Fruit fly (Drosophila melanogaster) whole organism, embryonic: Measurements from ENCODE around the gene Lamtor3.

Experiments used
- Antp ChIP-seq: fragments of 200-800 bp; sonication (Bioruptor generic); optimal IDR thresholded peaks from 3 replicates; lab custom pipeline; 2016; ENCODE audit warnings: missing biosample characterization, missing genetic modification characterization
- Atf3 ChIP-seq: fragments of 200-800 bp; sonication (Bioruptor generic); optimal IDR thresholded peaks from 3 replicates; lab custom pipeline; 2016; ENCODE audit warnings: missing biosample characterization, missing genetic modification characterization
- Atf6 ChIP-seq: fragments of 200-800 bp; sonication (Bioruptor generic); IDR thresholded peaks from 2 replicates; pipeline ENCODE4 v1.3.6; 2022; ENCODE audit warnings: missing biosample characterization, missing genetic modification characterization
- CG10431 ChIP-seq: fragments of 200-800 bp; sonication (Bioruptor generic); optimal IDR thresholded peaks from 3 replicates; lab custom pipeline; 2018; ENCODE audit warnings: missing biosample characterization, mild to moderate bottlenecking, missing genetic modification characterization
- CG11247 ChIP-seq: fragments of 200-800 bp; sonication (Bioruptor generic); IDR thresholded peaks from 2 replicates; pipeline ENCODE4 v1.3.6; 2022; ENCODE audit warnings: missing biosample characterization, missing genetic modification characterization
- CG11695 ChIP-seq: fragments of 200-800 bp; sonication (Bioruptor generic); IDR thresholded peaks from 3 replicates; pipeline ENCODE4 v1.3.6; 2022; ENCODE audit warnings: missing biosample characterization, missing genetic modification characterization
- CG12769 ChIP-seq: fragments of 200-800 bp; sonication (Bioruptor generic); optimal IDR thresholded peaks from 2 replicates; lab custom pipeline; 2019; ENCODE audit warnings: missing biosample characterization, mild to moderate bottlenecking, missing genetic modification characterization, moderate library complexity
- CG1603 ChIP-seq: fragments of 200-800 bp; sonication (Bioruptor generic); optimal IDR thresholded peaks from 2 replicates; lab custom pipeline; 2019; ENCODE audit warnings: missing biosample characterization, mild to moderate bottlenecking, missing genetic modification characterization, moderate library complexity
- CG16863 ChIP-seq: fragments of 200-800 bp; sonication (Bioruptor generic); optimal IDR thresholded peaks from 3 replicates; lab custom pipeline; 2016; ENCODE audit warnings: missing biosample characterization, missing genetic modification characterization
- CG17612 ChIP-seq: fragments of 200-800 bp; sonication (Bioruptor generic); IDR thresholded peaks from 2 replicates; pipeline ENCODE4 v1.3.6; 2022; ENCODE audit warnings: missing biosample characterization, missing genetic modification characterization
- CG32767 ChIP-seq: fragments of 200-800 bp; sonication (Bioruptor generic); IDR thresholded peaks from 2 replicates; pipeline ENCODE4 v1.3.6; 2022; ENCODE audit warnings: missing biosample characterization, missing genetic modification characterization
- CG33213 ChIP-seq: fragments of 200-800 bp; sonication (Bioruptor generic); optimal IDR thresholded peaks from 3 replicates; lab custom pipeline; 2016; ENCODE audit warnings: missing biosample characterization, missing genetic modification characterization
- CG3407 ChIP-seq: fragments of 200-800 bp; sonication (Bioruptor generic); optimal IDR thresholded peaks from 2 replicates; lab custom pipeline; 2018; ENCODE audit warnings: missing biosample characterization, mild to moderate bottlenecking, missing genetic modification characterization
- CG34224 ChIP-seq: fragments of 200-800 bp; sonication (Bioruptor generic); IDR thresholded peaks from 3 replicates; pipeline ENCODE4 v1.3.6; 2022; ENCODE audit warnings: missing biosample characterization, missing genetic modification characterization; ENCODE audit not compliant: partially characterized antibody
- CG3847 ChIP-seq: fragments of 200-800 bp; sonication (Bioruptor generic); IDR thresholded peaks from 2 replicates; pipeline ENCODE4 v1.3.6; 2022; ENCODE audit warnings: missing biosample characterization, missing genetic modification characterization
- CG4404 ChIP-seq: fragments of 200-800 bp; sonication (Bioruptor generic); IDR thresholded peaks from 2 replicates; pipeline ENCODE4 v1.3.6; 2022; ENCODE audit warnings: missing biosample characterization, missing genetic modification characterization
- CG4820 ChIP-seq: fragments of 200-800 bp; sonication (Bioruptor generic); optimal IDR thresholded peaks from 3 replicates; lab custom pipeline; 2016; ENCODE audit warnings: missing biosample characterization, missing genetic modification characterization
- CG4854 ChIP-seq: fragments of 200-800 bp; sonication (Bioruptor generic); optimal IDR thresholded peaks from 2 replicates; lab custom pipeline; 2016; ENCODE audit warnings: missing biosample characterization, missing genetic modification characterization, inconsistent platforms
- CG6765 ChIP-seq: fragments of 200-800 bp; sonication (Bioruptor generic); optimal IDR thresholded peaks from 3 replicates; lab custom pipeline; 2017; ENCODE audit warnings: missing biosample characterization, mild to moderate bottlenecking, missing genetic modification characterization
- CG8359 ChIP-seq: fragments of 200-800 bp; sonication (Bioruptor generic); optimal IDR thresholded peaks from 2 replicates; lab custom pipeline; 2017; ENCODE audit warnings: missing biosample characterization, mild to moderate bottlenecking, missing genetic modification characterization, borderline replicate concordance
- CG8765 ChIP-seq: fragments of 200-800 bp; sonication (Bioruptor generic); IDR thresholded peaks from 2 replicates; pipeline ENCODE4 v1.3.6; 2022; ENCODE audit warnings: missing biosample characterization, missing genetic modification characterization
- CTCF ChIP-seq: fragments of 200-800 bp; sonication (Bioruptor generic); optimal IDR thresholded peaks from 2 replicates; lab custom pipeline; 2017; ENCODE audit warnings: missing biosample characterization, mild to moderate bottlenecking, missing genetic modification characterization, moderate library complexity
- Chrac-16 ChIP-seq: fragments of 200-800 bp; sonication (Bioruptor generic); optimal IDR thresholded peaks from 3 replicates; lab custom pipeline; 2016; ENCODE audit warnings: missing biosample characterization, missing genetic modification characterization
- Deaf1 ChIP-seq: fragments of 200-800 bp; optimal IDR thresholded peaks from 3 replicates; lab custom pipeline; 2019; ENCODE audit warnings: missing biosample characterization, mild to moderate bottlenecking, missing genetic modification characterization, moderate library complexity
- Dek ChIP-seq: fragments of 200-800 bp; sonication (Bioruptor generic); optimal IDR thresholded peaks from 3 replicates; lab custom pipeline; 2019; ENCODE audit warnings: missing biosample characterization, mild to moderate bottlenecking, missing genetic modification characterization, moderate library complexity
- Drgx ChIP-seq: fragments of 200-800 bp; sonication (Bioruptor generic); IDR thresholded peaks from 2 replicates; pipeline ENCODE4 v1.3.6; 2022; ENCODE audit warnings: missing biosample characterization, missing genetic modification characterization
- Fer3 ChIP-seq: fragments of 200-800 bp; sonication (Bioruptor generic); optimal IDR thresholded peaks from 2 replicates; lab custom pipeline; 2018; ENCODE audit warnings: missing biosample characterization, mild to moderate bottlenecking, missing genetic modification characterization, moderate library complexity
- HLH3B ChIP-seq: fragments of 200-800 bp; sonication (Bioruptor generic); IDR thresholded peaks from 2 replicates; pipeline ENCODE4 v1.3.6; 2022; ENCODE audit warnings: missing biosample characterization, missing genetic modification characterization
- Hand ChIP-seq: fragments of 200-800 bp; sonication (Bioruptor generic); optimal IDR thresholded peaks from 2 replicates; lab custom pipeline; 2017; ENCODE audit warnings: mild to moderate bottlenecking, missing biosample characterization, missing genetic modification reagents, missing genetic modification characterization
- HmgD ChIP-seq: fragments of 200-800 bp; sonication (Bioruptor generic); optimal IDR thresholded peaks from 3 replicates; lab custom pipeline; 2016; ENCODE audit warnings: missing biosample characterization, missing genetic modification characterization
- Hr3 ChIP-seq: fragments of 200-800 bp; sonication (Bioruptor generic); optimal IDR thresholded peaks from 3 replicates; lab custom pipeline; 2016; ENCODE audit warnings: missing biosample characterization, missing genetic modification characterization
- Hr78 ChIP-seq, 2 experiments: fragments of 200-800 bp in 1 of 2; fragments of >200 bp in 1 of 2; sonication (Bioruptor generic) in 1 of 2; optimal IDR thresholded peaks; 2 replicates each; lab custom pipeline; 2017 to 2019; ENCODE audit warnings: missing biosample characterization in 2 of 2, missing genetic modification characterization in 2 of 2, mild to moderate bottlenecking in 1 of 2, moderate library complexity in 1 of 2
- MTF-1 ChIP-seq: fragments of 200-800 bp; sonication (Bioruptor generic); optimal IDR thresholded peaks from 2 replicates; lab custom pipeline; 2018; ENCODE audit warnings: missing biosample characterization, mild to moderate bottlenecking, missing genetic modification characterization, borderline replicate concordance
- Nf-YC ChIP-seq: fragments of 200-800 bp; optimal IDR thresholded peaks from 3 replicates; lab custom pipeline; 2019; ENCODE audit warnings: missing biosample characterization, mild to moderate bottlenecking, missing genetic modification characterization, moderate library complexity
- Rfx ChIP-seq: fragments of 200-800 bp; sonication (Bioruptor generic); IDR thresholded peaks from 2 replicates; pipeline ENCODE4 v1.3.6; 2022; ENCODE audit warnings: missing biosample characterization, missing genetic modification characterization
- Taf1 ChIP-seq: fragments of 200-800 bp; sonication (Bioruptor generic); IDR thresholded peaks from 2 replicates; pipeline ENCODE4 v1.3.6; 2022; ENCODE audit warnings: missing biosample characterization, missing genetic modification characterization
- Vsx1 ChIP-seq: fragments of 200-800 bp; sonication (Bioruptor generic); optimal IDR thresholded peaks from 2 replicates; lab custom pipeline; 2017; ENCODE audit warnings: missing biosample characterization, mild to moderate bottlenecking, missing genetic modification characterization, missing genetic modification reagents
- ash1 ChIP-seq: fragments of 200-800 bp; sonication (Bioruptor generic); optimal IDR thresholded peaks from 2 replicates; lab custom pipeline; 2018; ENCODE audit warnings: missing biosample characterization, mild to moderate bottlenecking, missing genetic modification characterization
- bbx ChIP-seq: fragments of 200-800 bp; sonication (Bioruptor generic); IDR thresholded peaks from 2 replicates; pipeline ENCODE4 v1.3.6; 2022; ENCODE audit warnings: missing biosample characterization, missing genetic modification characterization; ENCODE audit not compliant: partially characterized antibody
- bsh ChIP-seq, 2 experiments: fragments of 200-800 bp; sonication (Bioruptor generic); optimal IDR thresholded peaks; 2 replicates each; lab custom pipeline; 2017 to 2018; ENCODE audit warnings: mild to moderate bottlenecking in 2 of 2, missing biosample characterization in 2 of 2, missing genetic modification characterization in 2 of 2, moderate library complexity in 1 of 2
- jumu ChIP-seq: fragments of 200-800 bp; sonication (Bioruptor generic); optimal IDR thresholded peaks from 3 replicates; lab custom pipeline; 2016; ENCODE audit warnings: missing biosample characterization, missing genetic modification characterization
- ken ChIP-seq: fragments of 200-800 bp; sonication (Bioruptor generic); IDR thresholded peaks from 3 replicates; pipeline ENCODE4 v1.3.6; 2022; ENCODE audit warnings: missing biosample characterization, missing genetic modification characterization
- knrl ChIP-seq: fragments of 200-800 bp; sonication (Bioruptor generic); IDR thresholded peaks from 3 replicates; pipeline ENCODE4 v1.3.6; 2022; ENCODE audit warnings: missing biosample characterization, missing genetic modification characterization; ENCODE audit not compliant: partially characterized antibody
- lbe ChIP-seq: fragments of 200-800 bp; sonication (Bioruptor generic); optimal IDR thresholded peaks from 2 replicates; lab custom pipeline; 2016; ENCODE audit warnings: missing biosample characterization, mild to moderate bottlenecking, missing genetic modification characterization
- psq ChIP-seq: fragments of 200-800 bp; sonication (Bioruptor generic); optimal IDR thresholded peaks from 2 replicates; lab custom pipeline; 2017; ENCODE audit warnings: missing biosample characterization, missing genetic modification characterization
- ranshi ChIP-seq: fragments of 200-800 bp; sonication (Bioruptor generic); IDR thresholded peaks from 2 replicates; pipeline ENCODE4 v1.3.6; 2022; ENCODE audit warnings: missing biosample characterization, missing genetic modification characterization
- sd ChIP-seq: fragments of 200-800 bp; sonication (Bioruptor generic); optimal IDR thresholded peaks from 3 replicates; lab custom pipeline; 2018; ENCODE audit warnings: missing biosample characterization, mild to moderate bottlenecking, missing genetic modification characterization, moderate library complexity
- slp2 ChIP-seq: fragments of 200-800 bp; sonication (Bioruptor generic); optimal IDR thresholded peaks from 2 replicates; lab custom pipeline; 2016; ENCODE audit warnings: missing biosample characterization, missing genetic modification characterization
- stc ChIP-seq: fragments of 200-800 bp; sonication (Bioruptor generic); IDR thresholded peaks from 2 replicates; pipeline ENCODE4 v1.3.6; 2022; ENCODE audit warnings: missing biosample characterization, missing genetic modification characterization
- yki ChIP-seq: fragments of >200 bp; optimal IDR thresholded peaks from 3 replicates; lab custom pipeline; 2018
- z ChIP-seq: fragments of 200-800 bp; sonication (Bioruptor generic); IDR thresholded peaks from 3 replicates; pipeline ENCODE4 v1.3.6; 2022; ENCODE audit warnings: missing biosample characterization, missing genetic modification characterization

Lamtor3 gene

DNA sequence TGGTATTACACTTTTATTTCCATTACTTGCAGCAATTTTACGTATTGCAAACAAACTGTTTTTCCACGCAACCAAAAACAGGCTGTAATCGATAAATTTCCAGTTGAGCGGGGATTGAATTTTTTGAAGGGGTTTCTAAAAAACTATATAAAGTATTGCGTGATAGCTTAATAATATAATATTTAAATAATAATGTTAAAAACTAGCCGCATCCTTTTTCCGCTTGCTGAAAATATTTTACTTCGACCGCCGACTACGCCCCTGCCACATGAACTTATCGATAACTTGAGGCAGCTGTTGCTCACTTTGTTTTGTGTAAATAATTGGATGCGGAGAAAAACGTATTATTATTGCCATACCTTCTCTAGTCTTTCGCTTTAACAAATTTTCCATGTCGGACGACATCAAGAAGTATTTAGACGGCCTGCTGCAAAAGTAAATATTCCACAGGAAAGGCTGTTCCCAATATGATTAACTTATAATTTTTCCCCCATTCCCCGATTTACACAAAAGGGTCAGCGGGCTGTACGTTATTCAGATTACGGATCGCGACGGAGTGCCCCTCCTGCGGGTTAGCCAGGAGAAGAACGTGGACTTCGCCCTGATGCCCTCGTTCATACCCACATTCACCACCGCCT lies at the start of gene Lamtor3, which contains the start of gene fws (continued):
- no peak for TF ChIP-seq bbx (GFP tag; lab: Robert Waterston, UW)
- TF ChIP-seq Taf1 (GFP tag; lab: Robert Waterston, UW): peak; percentile 99
- TF ChIP-seq Fer3 (tag; lab: Kevin White, UChicago): peak; percentile 99
- peak; percentile 77 for TF ChIP-seq Deaf1 (tag; lab: Kevin White, UChicago)
- TF ChIP-seq knrl (GFP tag; lab: Robert Waterston, UW): 0 out of 3 replicates have a peak, but pooled peaks have one; percentile 32
- peak; percentile 79 for TF ChIP-seq Atf3 (GFP tag; lab: Kevin White, UChicago)
- peak; percentile 68 for TF ChIP-seq Nf-YC (tag; lab: Kevin White, UChicago)
- peak; percentile 99 for TF ChIP-seq HLH3B (GFP tag; lab: Robert Waterston, UW)
- TF ChIP-seq CG16863 (GFP tag; lab: Kevin White, UChicago): peak; percentile 80
- TF ChIP-seq slp2 (GFP tag; lab: Kevin White, UChicago): peak; percentile 85
- TF ChIP-seq Drgx (GFP tag; lab: Robert Waterston, UW): peak; percentile 100
- peak; percentile 95 for TF ChIP-seq CG4820 (GFP tag; lab: Kevin White, UChicago)
- peak; percentile 99 for TF ChIP-seq Hr3
- TF ChIP-seq CG3847 (GFP tag; lab: Robert Waterston, UW): peak; percentile 99
- peak; percentile 79 for TF ChIP-seq CG10431 (GFP tag; lab: Kevin White, UChicago)
- TF ChIP-seq CG11695 (GFP tag; lab: Robert Waterston, UW): peak; percentile 99
- TF ChIP-seq CG32767 (GFP tag; lab: Robert Waterston, UW): peak; percentile 98
- TF ChIP-seq CG34224 (GFP tag; lab: Robert Waterston, UW): peak; percentile 78
- peak; percentile 72 for TF ChIP-seq CG33213 (GFP tag; lab: Kevin White, UChicago)
- TF ChIP-seq ranshi (GFP tag; lab: Robert Waterston, UW): peak; percentile 99
- peak; percentile 99 for TF ChIP-seq Rfx (GFP tag; lab: Robert Waterston, UW)
- peak; percentile 99 for TF ChIP-seq CG11247 (GFP tag; lab: Robert Waterston, UW)
- peak; percentile 98 for TF ChIP-seq lbe
- TF ChIP-seq Hand: peak; percentile 92
- peak; percentile 98 for TF ChIP-seq Atf6 (GFP tag; lab: Robert Waterston, UW)
- TF ChIP-seq CG12769: peak; percentile 95
- TF ChIP-seq ash1 (GFP tag; lab: Kevin White, UChicago): peak; percentile 84
- peak; percentile 99 for TF ChIP-seq ken (GFP tag; lab: Robert Waterston, UW)
- no peak for TF ChIP-seq Hr78 (GFP tag; optimal IDR thresholded peaks at IDR 0.05; lab: Kevin White, UChicago)
- peak; percentile 95 for TF ChIP-seq MTF-1
- peak; percentile 82 for TF ChIP-seq CG1603 (tag; lab: Kevin White, UChicago)
- TF ChIP-seq CG8765 (GFP tag; lab: Robert Waterston, UW): peak; percentile 99
- TF ChIP-seq CG6765: peak; percentile 91
- TF ChIP-seq Dek (tag; lab: Kevin White, UChicago): peak; percentile 98
- TF ChIP-seq CG3407 (GFP tag; lab: Kevin White, UChicago): peak; percentile 97
- TF ChIP-seq CG4854: peak; percentile 89
- peak; percentile 72 for TF ChIP-seq Antp (GFP tag; lab: Kevin White, UChicago)
- no peak for TF ChIP-seq HmgD (GFP tag; lab: Kevin White, UChicago)
- peak; percentile 92 for TF ChIP-seq sd
- TF ChIP-seq bsh (GFP tag; optimal IDR thresholded peaks at IDR 0.05; lab: Kevin White, UChicago): peak; percentile 95 to 99
- peak; percentile 80 for TF ChIP-seq z (GFP tag; lab: Robert Waterston, UW)
- peak; percentile 95 for TF ChIP-seq Vsx1 (GFP tag; lab: Kevin White, UChicago)
- TF ChIP-seq CG17612: peak; percentile 97
- peak; percentile 95 for TF ChIP-seq psq (GFP tag; lab: Kevin White, UChicago)
- peak; percentile 69 for TF ChIP-seq jumu (GFP tag; lab: Kevin White, UChicago)
- peak; percentile 99 for TF ChIP-seq CG4404 (GFP tag; lab: Robert Waterston, UW)
- peak; percentile 90 for TF ChIP-seq CG8359
- TF ChIP-seq Chrac-16: peak; percentile 97
- peak; percentile 64 for TF ChIP-seq CTCF
- no peak for TF ChIP-seq yki (lab: Kevin White, UChicago)
- peak; percentile 99 for TF ChIP-seq stc (GFP tag; lab: Robert Waterston, UW)
